Worm (Caenorhabditis elegans) whole organism, L4/young adult: ENCODE results near the gene gap-1.

Source experiments
- W03F9.2 ChIP-seq: fragments of 150-350 bp; optimal IDR thresholded peaks from 2 replicates; lab custom pipeline; 2014; ENCODE audit warnings: missing biosample characterization, missing genetic modification characterization
- dao-5 ChIP-seq: sonication (generic microtip); optimal IDR thresholded peaks from 2 replicates; lab custom pipeline; 2016; ENCODE audit warnings: missing genotype, missing genetic modification characterization, moderate library complexity, missing compliant biosample characterization
- him-1 ChIP-seq: sonication (generic microtip); optimal IDR thresholded peaks from 2 replicates; lab custom pipeline; 2016; ENCODE audit warnings: missing genotype, missing genetic modification reagents, missing genetic modification characterization, missing compliant biosample characterization

Gene gap-1

ce11 chrX:2242568-2243185, 50.4 kb downstream of the gap-1 start, which contains the start of gene rpl-11.2:
TSS of gene rpl-11.2 (minus strand) at chrX:2242618.
- TF ChIP-seq him-1 (tag; lab: Kevin White, UChicago), result peak; percentile 87
- no peak for TF ChIP-seq dao-5 (tag; lab: Kevin White, UChicago)
- peak; percentile 90 for TF ChIP-seq W03F9.2 (tag; lab: Kevin White, UChicago)
